Fruit fly (Drosophila melanogaster) whole organism, embryonic: Measurements from ENCODE around the gene CG1785.

Experiments used
- Adf1 ChIP-seq: fragments of 200-800 bp; sonication (Bioruptor generic); IDR thresholded peaks from 2 replicates; pipeline ENCODE4 v1.3.6; 2022; ENCODE audit warnings: missing biosample characterization, missing genetic modification characterization
- Bgb ChIP-seq: fragments of 200-800 bp; sonication (Bioruptor generic); IDR thresholded peaks from 2 replicates; pipeline ENCODE4 v1.3.6; 2022; ENCODE audit warnings: missing biosample characterization, missing genetic modification characterization; ENCODE audit not compliant: partially characterized antibody
- CG10147 ChIP-seq: fragments of 200-800 bp; sonication (Bioruptor generic); optimal IDR thresholded peaks from 2 replicates; lab custom pipeline; 2019; ENCODE audit warnings: missing biosample characterization, mild to moderate bottlenecking, missing genetic modification characterization, moderate library complexity
- CG10462 ChIP-seq: fragments of 200-800 bp; sonication (Bioruptor generic); optimal IDR thresholded peaks from 2 replicates; lab custom pipeline; 2016; ENCODE audit warnings: missing biosample characterization, missing genetic modification characterization
- CG12236 ChIP-seq: fragments of 200-800 bp; sonication (Bioruptor generic); optimal IDR thresholded peaks from 2 replicates; lab custom pipeline; 2016; ENCODE audit warnings: missing biosample characterization, missing genetic modification characterization
- CG1233 ChIP-seq: fragments of 200-800 bp; sonication (Bioruptor generic); optimal IDR thresholded peaks from 4 replicates; lab custom pipeline; 2018; ENCODE audit warnings: missing biosample characterization, mild to moderate bottlenecking, missing genetic modification characterization
- CG13894 ChIP-seq: fragments of 200-800 bp; sonication (Bioruptor generic); optimal IDR thresholded peaks from 3 replicates; lab custom pipeline; 2018; ENCODE audit warnings: missing biosample characterization, mild to moderate bottlenecking, missing genetic modification characterization, moderate library complexity
- CG1602 ChIP-seq: fragments of 200-800 bp; sonication (Bioruptor generic); optimal IDR thresholded peaks from 3 replicates; lab custom pipeline; 2016; ENCODE audit warnings: missing biosample characterization, missing genetic modification characterization
- CG17568 ChIP-seq: fragments of 200-800 bp; sonication (Bioruptor generic); optimal IDR thresholded peaks from 2 replicates; lab custom pipeline; 2018; ENCODE audit warnings: missing biosample characterization, mild to moderate bottlenecking, missing genetic modification characterization, moderate library complexity
- CG1832 ChIP-seq: fragments of 200-800 bp; sonication (Bioruptor generic); optimal IDR thresholded peaks from 2 replicates; lab custom pipeline; 2017; ENCODE audit warnings: missing biosample characterization, mild to moderate bottlenecking, missing genetic modification characterization, inconsistent platforms
- CG18764 ChIP-seq: fragments of 200-800 bp; sonication (Bioruptor generic); optimal IDR thresholded peaks from 3 replicates; lab custom pipeline; 2016; ENCODE audit warnings: missing biosample characterization, missing genetic modification characterization
- CG30403 ChIP-seq: fragments of 200-800 bp; sonication (Bioruptor generic); optimal IDR thresholded peaks from 3 replicates; lab custom pipeline; 2016; ENCODE audit warnings: missing biosample characterization, missing genetic modification characterization
- CG3163 ChIP-seq: fragments of 200-800 bp; sonication (Bioruptor generic); optimal IDR thresholded peaks from 3 replicates; lab custom pipeline; 2016; ENCODE audit warnings: missing biosample characterization, missing genetic modification characterization
- CG4282 ChIP-seq: fragments of 200-800 bp; sonication (Bioruptor generic); optimal IDR thresholded peaks from 2 replicates; lab custom pipeline; 2016; ENCODE audit warnings: missing biosample characterization, missing genetic modification characterization
- CG4328 ChIP-seq: fragments of 200-800 bp; sonication (Bioruptor generic); optimal IDR thresholded peaks from 3 replicates; lab custom pipeline; 2017; ENCODE audit warnings: missing biosample characterization, missing genetic modification reagents, missing genetic modification characterization
- CG5180 ChIP-seq: fragments of 200-800 bp; sonication (Bioruptor generic); optimal IDR thresholded peaks from 3 replicates; lab custom pipeline; 2017; ENCODE audit warnings: missing biosample characterization, missing genetic modification characterization, mild to moderate bottlenecking, moderate library complexity, missing genetic modification reagents
- CG6272 ChIP-seq: fragments of 200-800 bp; sonication (Bioruptor generic); IDR thresholded peaks from 2 replicates; pipeline ENCODE4 v1.3.6; 2022; ENCODE audit warnings: missing biosample characterization, missing genetic modification characterization
- CG6654 ChIP-seq: fragments of 200-800 bp; sonication (Bioruptor generic); optimal IDR thresholded peaks from 2 replicates; lab custom pipeline; 2017; ENCODE audit warnings: missing biosample characterization, mild to moderate bottlenecking, missing genetic modification characterization
- CG7271 ChIP-seq: fragments of 200-800 bp; sonication (Bioruptor generic); optimal IDR thresholded peaks from 2 replicates; lab custom pipeline; 2018; ENCODE audit warnings: missing biosample characterization, mild to moderate bottlenecking, missing genetic modification characterization, moderate library complexity
- CG7357 ChIP-seq: fragments of 200-800 bp; sonication (Bioruptor generic); IDR thresholded peaks from 3 replicates; pipeline ENCODE4 v1.3.6; 2022; ENCODE audit warnings: missing biosample characterization, missing genetic modification characterization
- CG8290 ChIP-seq, 3 experiments: fragments of 200-800 bp; sonication (Bioruptor generic); optimal IDR thresholded peaks; 2 replicates each; lab custom pipeline; 2016 to 2019; ENCODE audit warnings: missing biosample characterization in 3 of 3, missing genetic modification characterization in 3 of 3, mild to moderate bottlenecking in 2 of 3, moderate library complexity in 1 of 3
- CG8765 ChIP-seq: fragments of 200-800 bp; sonication (Bioruptor generic); IDR thresholded peaks from 2 replicates; pipeline ENCODE4 v1.3.6; 2022; ENCODE audit warnings: missing biosample characterization, missing genetic modification characterization
- CG9437 ChIP-seq: fragments of 200-800 bp; sonication (Bioruptor generic); optimal IDR thresholded peaks from 2 replicates; lab custom pipeline; 2018; ENCODE audit warnings: missing biosample characterization, mild to moderate bottlenecking, missing genetic modification characterization
- CG9817 ChIP-seq: fragments of 200-800 bp; sonication (Bioruptor generic); optimal IDR thresholded peaks from 2 replicates; lab custom pipeline; 2018; ENCODE audit warnings: missing biosample characterization, mild to moderate bottlenecking, missing genetic modification characterization, moderate library complexity
- Ets97D ChIP-seq: fragments of 200-800 bp; sonication (Bioruptor generic); optimal IDR thresholded peaks from 3 replicates; lab custom pipeline; 2016; ENCODE audit warnings: missing biosample characterization, missing genetic modification characterization
- GATAe ChIP-seq: fragments of 200-800 bp; sonication (Bioruptor generic); conservative IDR thresholded peaks from 2 replicates; pipeline ENCODE4 v1.3.6; 2022; ENCODE audit warnings: missing biosample characterization, missing genetic modification characterization
- Hsf ChIP-seq: fragments of 200-800 bp; sonication (Bioruptor generic); optimal IDR thresholded peaks from 3 replicates; lab custom pipeline; 2016; ENCODE audit warnings: missing biosample characterization, missing genetic modification characterization
- Med ChIP-seq: fragments of 200-800 bp; sonication (Bioruptor generic); peaks from one replicate; lab custom pipeline; 2016; ENCODE audit warnings: missing biosample characterization, missing genetic modification characterization, mild to moderate bottlenecking, inconsistent platforms, moderate library complexity
- Myb ChIP-seq: fragments of 200-800 bp; sonication (Bioruptor generic); optimal IDR thresholded peaks from 2 replicates; lab custom pipeline; 2016; ENCODE audit warnings: missing biosample characterization, missing genetic modification characterization
- Nf-YB ChIP-seq: fragments of 200-800 bp; sonication (Bioruptor generic); optimal IDR thresholded peaks from 3 replicates; lab custom pipeline; 2019; ENCODE audit warnings: missing biosample characterization, mild to moderate bottlenecking, missing genetic modification characterization, moderate library complexity
- Side ChIP-seq: fragments of 200-800 bp; sonication (Bioruptor generic); optimal IDR thresholded peaks from 2 replicates; lab custom pipeline; 2016; ENCODE audit warnings: missing biosample characterization, missing genetic modification characterization
- amos ChIP-seq: fragments of 200-800 bp; sonication (Bioruptor generic); IDR thresholded peaks from 2 replicates; pipeline ENCODE4 v1.3.6; 2022; ENCODE audit warnings: missing biosample characterization, missing genetic modification characterization; ENCODE audit not compliant: partially characterized antibody
- ap ChIP-seq: fragments of 200-800 bp; sonication (Bioruptor generic); IDR thresholded peaks from 2 replicates; pipeline ENCODE4 v1.3.6; 2022; ENCODE audit warnings: missing biosample characterization, missing genetic modification characterization
- ato ChIP-seq: fragments of 200-800 bp; sonication (Bioruptor generic); IDR thresholded peaks from 2 replicates; pipeline ENCODE4 v1.3.6; 2022; ENCODE audit warnings: missing biosample characterization, missing genetic modification characterization; ENCODE audit not compliant: partially characterized antibody
- bowl ChIP-seq: fragments of 200-800 bp; sonication (Bioruptor generic); IDR thresholded peaks from 2 replicates; pipeline ENCODE4 v1.3.6; 2022; ENCODE audit warnings: missing biosample characterization, missing genetic modification characterization
- emc ChIP-seq: fragments of 200-800 bp; sonication (Bioruptor generic); optimal IDR thresholded peaks from 2 replicates; lab custom pipeline; 2016; ENCODE audit warnings: missing biosample characterization, missing genetic modification characterization
- gfzf ChIP-seq: fragments of 200-800 bp; sonication (Bioruptor generic); optimal IDR thresholded peaks from 2 replicates; lab custom pipeline; 2016; ENCODE audit warnings: missing biosample characterization, mild to moderate bottlenecking, missing genetic modification characterization, moderate library complexity
- her ChIP-seq: fragments of 200-800 bp; sonication (Bioruptor generic); optimal IDR thresholded peaks from 2 replicates; lab custom pipeline; 2016; ENCODE audit warnings: missing biosample characterization, missing genetic modification characterization
- jing ChIP-seq: fragments of 200-800 bp; sonication (Bioruptor generic); optimal IDR thresholded peaks from 2 replicates; lab custom pipeline; 2018; ENCODE audit warnings: missing biosample characterization, mild to moderate bottlenecking, missing genetic modification characterization
- odd ChIP-seq: fragments of 200-800 bp; sonication (Bioruptor generic); optimal IDR thresholded peaks from 2 replicates; lab custom pipeline; 2017; ENCODE audit warnings: missing biosample characterization, mild to moderate bottlenecking, missing genetic modification characterization
- pb ChIP-seq: fragments of 200-800 bp; sonication (Bioruptor generic); optimal IDR thresholded peaks from 3 replicates; lab custom pipeline; 2016; ENCODE audit warnings: missing biosample characterization, missing genetic modification characterization
- ranshi ChIP-seq: fragments of 200-800 bp; sonication (Bioruptor generic); IDR thresholded peaks from 2 replicates; pipeline ENCODE4 v1.3.6; 2022; ENCODE audit warnings: missing biosample characterization, missing genetic modification characterization
- sna ChIP-seq: fragments of 200-800 bp; sonication (Bioruptor generic); IDR thresholded peaks from 2 replicates; pipeline ENCODE4 v1.3.6; 2022; ENCODE audit warnings: missing biosample characterization, missing genetic modification characterization; ENCODE audit not compliant: partially characterized antibody
- sob ChIP-seq: fragments of 200-800 bp; sonication (Bioruptor generic); IDR thresholded peaks from 2 replicates; pipeline ENCODE4 v1.3.6; 2022; ENCODE audit warnings: missing biosample characterization, missing genetic modification characterization
- vnd ChIP-seq: fragments of 200-800 bp; sonication (Bioruptor generic); IDR thresholded peaks from 3 replicates; pipeline ENCODE4 v1.3.6; 2022; ENCODE audit warnings: missing biosample characterization, missing genetic modification characterization; ENCODE audit not compliant: partially characterized antibody
- wek ChIP-seq: fragments of 200-800 bp; sonication (Bioruptor generic); optimal IDR thresholded peaks from 3 replicates; lab custom pipeline; 2018; ENCODE audit warnings: missing biosample characterization, mild to moderate bottlenecking, missing genetic modification characterization, moderate library complexity
- wor ChIP-seq: fragments of 200-800 bp; sonication (Bioruptor generic); IDR thresholded peaks from 2 replicates; pipeline ENCODE4 v1.3.6; 2022; ENCODE audit warnings: missing biosample characterization, missing genetic modification characterization

Gene CG1785

DNA sequence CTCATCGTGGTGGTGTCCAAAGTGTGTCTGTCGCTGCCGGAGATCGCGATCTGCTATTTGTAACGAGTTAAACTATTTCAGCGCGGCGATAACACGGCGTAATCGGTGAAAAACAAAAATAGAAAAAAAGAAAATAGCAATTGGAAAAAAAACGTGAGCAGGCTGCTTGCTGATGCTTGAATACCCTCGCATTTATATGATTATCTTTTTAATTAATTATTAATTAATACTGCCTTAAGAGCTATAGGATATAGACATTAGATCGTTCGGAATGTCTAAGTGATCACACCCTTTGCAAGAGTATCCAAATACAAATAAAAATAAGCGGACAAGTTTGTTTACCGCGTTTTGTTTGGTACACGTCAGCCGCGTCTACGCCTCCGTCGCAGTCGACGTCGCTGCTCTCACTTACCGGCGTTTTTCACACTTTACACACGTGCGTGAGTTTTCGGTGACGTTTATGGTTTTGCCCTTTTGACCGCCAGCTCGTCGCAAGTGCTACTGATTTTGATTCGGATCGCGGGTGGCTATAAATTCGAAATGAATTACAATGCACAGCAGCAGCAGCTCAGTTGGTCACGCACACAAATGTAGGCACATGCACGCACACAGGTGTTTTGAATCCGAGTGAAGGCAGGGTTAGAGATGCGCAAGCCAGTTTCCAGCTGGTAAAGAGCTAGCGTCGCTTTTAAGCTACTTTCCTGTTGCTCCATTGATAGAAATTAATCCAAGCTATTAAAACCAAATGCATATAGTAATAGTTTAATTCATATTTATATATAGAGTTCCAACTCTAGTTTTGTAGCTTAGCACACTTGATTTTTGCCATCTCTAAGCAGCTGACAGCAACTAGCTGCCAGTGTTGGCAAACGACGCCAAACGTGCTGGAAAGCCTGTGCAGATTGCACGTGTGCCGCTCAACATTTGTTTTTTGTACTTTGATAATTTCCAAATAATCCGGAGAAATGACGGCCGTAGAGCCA is at the start of gene CG1785, which contains the start of gene CG2004 (continued):
- TF ChIP-seq GATAe (GFP tag; lab: Robert Waterston, UW) (peak; percentile 44; the same call in 1 of the 2 replicates), CG1233 (GFP tag; lab: Kevin White, UChicago) (peak; percentile 87), jing (peak; percentile 70), CG9437 (GFP tag; lab: Kevin White, UChicago) (peak; percentile 78), CG10462 (GFP tag; lab: Kevin White, UChicago) (peak; percentile 86), CG17568 (GFP tag; lab: Kevin White, UChicago) (no peak), CG3163 (GFP tag; lab: Kevin White, UChicago) (peak; percentile 58), CG5180 (GFP tag; lab: Kevin White, UChicago) (peak; percentile 63), CG1602 (GFP tag; lab: Kevin White, UChicago) (peak; percentile 91), odd (GFP tag; lab: Kevin White, UChicago) (peak; percentile 73), CG9817 (tag; lab: Kevin White, UChicago) (peak; percentile 92), ap (GFP tag; lab: Robert Waterston, UW) (peak; percentile 89), CG18764 (peak; percentile 89), CG12236 (GFP tag; lab: Kevin White, UChicago) (peak; percentile 67), CG30403 (peak; percentile 95), ranshi (GFP tag; lab: Robert Waterston, UW) (peak; percentile 93), bowl (peak; percentile 78), Nf-YB (GFP tag; lab: Kevin White, UChicago) (peak; percentile 53), her (GFP tag; lab: Kevin White, UChicago) (peak; percentile 46), wek (GFP tag; lab: Kevin White, UChicago) (peak; percentile 6), CG8290 (GFP tag; optimal IDR thresholded peaks at IDR 0.05; lab: Kevin White, UChicago) (peak; percentile 81), CG8290 (tag; optimal IDR thresholded peaks at IDR 0.05; lab: Kevin White, UChicago) (peak; percentile 68 to 89), wor (peak; percentile 85), Adf1 (peak; percentile 96), vnd (GFP tag; lab: Robert Waterston, UW) (peak; percentile 66), Bgb (GFP tag; lab: Robert Waterston, UW) (peak; percentile 60), sob (peak; percentile 96), Med (peak; percentile 92), ato (GFP tag; lab: Robert Waterston, UW) (no peak), CG8765 (peak; percentile 95), CG4282 (GFP tag; lab: Kevin White, UChicago) (peak; percentile 37), Ets97D (peak; percentile 60), amos (peak; percentile 63), CG7357 (peak; percentile 82), emc (GFP tag; lab: Kevin White, UChicago) (peak; percentile 58), CG6654 (peak; percentile 68), CG6272 (GFP tag; lab: Robert Waterston, UW) (peak; percentile 93), Myb (GFP tag; lab: Kevin White, UChicago) (peak; percentile 34), gfzf (GFP tag; lab: Kevin White, UChicago) (peak; percentile 19), sna (GFP tag; lab: Robert Waterston, UW) (peak; percentile 79), CG13894 (tag; lab: Kevin White, UChicago) (peak; percentile 89), pb (no peak), Hsf (GFP tag; lab: Kevin White, UChicago) (peak; percentile 90), CG10147 (GFP tag; lab: Kevin White, UChicago) (peak; percentile 86), CG7271 (tag; lab: Kevin White, UChicago) (peak; percentile 59), Side (GFP tag; lab: Kevin White, UChicago) (peak; percentile 85), CG1832 (no peak), CG4328 (GFP tag; lab: Kevin White, UChicago) (peak; percentile 83)
